Worm (Caenorhabditis elegans): Measurements from ENCODE around the gene srxa-6.
A peak's percentile ranks its signal among the peaks of the same experiment; 100 is the strongest.

Gene srxa-6

ce11 chrV:20727458-20727857 lies 7.3 kb upstream of the srxa-6 start:
- no peak for TF ChIP-seq T22C8.4 (GFP tag; IDR thresholded peaks at IDR 0.05)
- no peak for TF ChIP-seq med-1 (GFP tag; optimal IDR thresholded peaks at IDR 0.05; ENCODE audit: insufficient read depth)
- no peak for TF ChIP-seq ztf-23 (GFP tag; IDR thresholded peaks at IDR 0.05)
- TF ChIP-seq tab-1 (GFP tag; IDR thresholded peaks at IDR 0.05): no peak
- TF ChIP-seq flt-1 (GFP tag; IDR thresholded peaks at IDR 0.05): no peak
- TF ChIP-seq ztf-29 (GFP tag; IDR thresholded peaks at IDR 0.05): no peak
- TF ChIP-seq cog-1 (tag; optimal IDR thresholded peaks at IDR 0.05): no peak
- TF ChIP-seq klf-2 (GFP tag; conservative IDR thresholded peaks at IDR 0.05): no peak
- no peak for TF ChIP-seq ref-1 (GFP tag; conservative IDR thresholded peaks at IDR 0.05)

- TF ChIP-seq klf-2 (GFP tag; conservative IDR thresholded peaks at IDR 0.05) (no peak), tab-1 (GFP tag; IDR thresholded peaks at IDR 0.05) (no peak), cog-1 (tag; optimal IDR thresholded peaks at IDR 0.05) (peak; percentile 54), T22C8.4 (GFP tag; IDR thresholded peaks at IDR 0.05) (no peak), ref-1 (GFP tag; conservative IDR thresholded peaks at IDR 0.05) (no peak), ztf-29 (GFP tag; IDR thresholded peaks at IDR 0.05) (no peak), flt-1 (GFP tag; IDR thresholded peaks at IDR 0.05) (no peak), ztf-23 (GFP tag; IDR thresholded peaks at IDR 0.05) (no peak)
Observed at ce11 chrV:20728763-20729350, 5.9 kb upstream of the srxa-6 start, which contains the start of gene ipla-3. Gene ipla-3, minus strand, starts transcription at chrV:20729272.

ce11 chrV:20731787-20732186 lies 3.0 kb upstream of the srxa-6 start, which contains the start of gene srxa-1:
Gene srxa-1, plus strand, starts transcription at chrV:20732087.
- no peak for TF ChIP-seq ref-1 (GFP tag; conservative IDR thresholded peaks at IDR 0.05)
- no peak for TF ChIP-seq ztf-29 (GFP tag; IDR thresholded peaks at IDR 0.05)
- TF ChIP-seq T22C8.4 (GFP tag; IDR thresholded peaks at IDR 0.05): no peak
- TF ChIP-seq med-1 (GFP tag; optimal IDR thresholded peaks at IDR 0.05; ENCODE audit: insufficient read depth): no peak
- no peak for TF ChIP-seq klf-2 (GFP tag; conservative IDR thresholded peaks at IDR 0.05)
- no peak for TF ChIP-seq cog-1 (tag; optimal IDR thresholded peaks at IDR 0.05)
- TF ChIP-seq tab-1 (GFP tag; IDR thresholded peaks at IDR 0.05): no peak
- TF ChIP-seq ztf-23 (GFP tag; IDR thresholded peaks at IDR 0.05): no peak
- no peak for TF ChIP-seq flt-1 (GFP tag; IDR thresholded peaks at IDR 0.05)

- TF ChIP-seq T22C8.4 (GFP tag; IDR thresholded peaks at IDR 0.05): no peak
- no peak for TF ChIP-seq med-1 (GFP tag; optimal IDR thresholded peaks at IDR 0.05; ENCODE audit: insufficient read depth)
- TF ChIP-seq cog-1 (tag; optimal IDR thresholded peaks at IDR 0.05): no peak
Observed at ce11 chrV:20739387-20739786, 4.6 kb downstream of the srxa-6 start.

- TF ChIP-seq tab-1 (GFP tag; IDR thresholded peaks at IDR 0.05): no peak
- TF ChIP-seq med-1 (GFP tag; optimal IDR thresholded peaks at IDR 0.05; ENCODE audit: insufficient read depth): no peak
- no peak for TF ChIP-seq T22C8.4 (GFP tag; IDR thresholded peaks at IDR 0.05)
- TF ChIP-seq cog-1 (tag; optimal IDR thresholded peaks at IDR 0.05): no peak
- no peak for TF ChIP-seq flt-1 (GFP tag; IDR thresholded peaks at IDR 0.05)
- no peak for TF ChIP-seq ref-1 (GFP tag; conservative IDR thresholded peaks at IDR 0.05)
- no peak for TF ChIP-seq ztf-29 (GFP tag; IDR thresholded peaks at IDR 0.05)
- no peak for TF ChIP-seq klf-2 (GFP tag; conservative IDR thresholded peaks at IDR 0.05)
- TF ChIP-seq ztf-23 (GFP tag; IDR thresholded peaks at IDR 0.05): no peak
Observed at ce11 chrV:20744290-20744837, 9.6 kb downstream of the srxa-6 start, which contains the start of gene dnj-25. Gene dnj-25, minus strand, starts transcription at chrV:20744346.

- TF ChIP-seq T22C8.4 (GFP tag; IDR thresholded peaks at IDR 0.05) (no peak), ztf-23 (GFP tag; IDR thresholded peaks at IDR 0.05) (no peak), ref-1 (GFP tag; conservative IDR thresholded peaks at IDR 0.05) (no peak)
Observed at ce11 chrV:20745278-20745677, 10.5 kb downstream of the srxa-6 start.

ce11 chrV:20746805-20747204 lies 12.0 kb downstream of the srxa-6 start:
- TF ChIP-seq T22C8.4 (GFP tag; IDR thresholded peaks at IDR 0.05) (no peak), ztf-23 (GFP tag; IDR thresholded peaks at IDR 0.05) (no peak), med-1 (GFP tag; optimal IDR thresholded peaks at IDR 0.05; ENCODE audit: insufficient read depth) (no peak), ztf-29 (GFP tag; IDR thresholded peaks at IDR 0.05) (no peak), tab-1 (GFP tag; IDR thresholded peaks at IDR 0.05) (no peak), flt-1 (GFP tag; IDR thresholded peaks at IDR 0.05) (no peak), ref-1 (GFP tag; conservative IDR thresholded peaks at IDR 0.05) (no peak), klf-2 (GFP tag; conservative IDR thresholded peaks at IDR 0.05) (no peak), cog-1 (tag; optimal IDR thresholded peaks at IDR 0.05) (no peak)

ce11 chrV:20747964-20748363 lies 13.2 kb downstream of the srxa-6 start:
- TF ChIP-seq ztf-23 (GFP tag; IDR thresholded peaks at IDR 0.05): no peak

- no peak for TF ChIP-seq med-1 (GFP tag; optimal IDR thresholded peaks at IDR 0.05; ENCODE audit: insufficient read depth)
Observed at ce11 chrV:20749098-20749497, 14.3 kb downstream of the srxa-6 start.

- TF ChIP-seq klf-2 (GFP tag; conservative IDR thresholded peaks at IDR 0.05) (no peak), ztf-23 (GFP tag; IDR thresholded peaks at IDR 0.05) (no peak), ztf-29 (GFP tag; IDR thresholded peaks at IDR 0.05) (0 out of 2 replicates have a peak, but pooled peaks have one; percentile 39)
Observed at ce11 chrV:20752609-20753102, 17.9 kb downstream of the srxa-6 start, which contains the start of gene pha-4. Gene pha-4, plus strand, starts transcription at chrV:20753052.

Data from whole organism, midembryonic.